Worm (Caenorhabditis elegans): ENCODE results near the gene ntp-1.

ntp-1 gene

ce11 chrIV:7747838-7748237 lies 46.8 kb downstream of the ntp-1 start, which contains the start of gene klo-1:
Gene klo-1 (minus strand): TSS chrIV:7748225.
- TF ChIP-seq nhr-27 (tag; optimal IDR thresholded peaks at IDR 0.05) (no peak), lin-35 (GFP tag; optimal IDR thresholded peaks at IDR 0.05) (no peak), gei-17 (GFP tag; optimal IDR thresholded peaks at IDR 0.05) (no peak), die-1 (tag; optimal IDR thresholded peaks at IDR 0.05) (no peak), nhr-80 (tag; optimal IDR thresholded peaks at IDR 0.05) (peak; percentile 77), B0019.2 (GFP tag; conservative IDR thresholded peaks at IDR 0.05) (no peak), F57A8.1 (GFP tag; optimal IDR thresholded peaks at IDR 0.05) (no peak)

- TF ChIP-seq F52B5.7 (tag; optimal IDR thresholded peaks at IDR 0.05) (no peak), rec-8 (tag; optimal IDR thresholded peaks at IDR 0.05) (no peak), B0035.1 (tag; optimal IDR thresholded peaks at IDR 0.05) (no peak), egl-44 (GFP tag; IDR thresholded peaks at IDR 0.05) (no peak), K12H6.12 (tag; optimal IDR thresholded peaks at IDR 0.05) (no peak), nhr-27 (tag; optimal IDR thresholded peaks at IDR 0.05) (no peak), Y53G8AR.9 (GFP tag; conservative IDR thresholded peaks at IDR 0.05) (no peak), mel-28 (tag; optimal IDR thresholded peaks at IDR 0.05; ENCODE audit: borderline replicate concordance) (no peak), attf-3 (GFP tag; conservative IDR thresholded peaks at IDR 0.05) (no peak), madf-6 (GFP tag; IDR thresholded peaks at IDR 0.05) (no peak)
These were observed 51.1 kb downstream of the ntp-1 start, which contains the start of gene npr-35 for ce11 chrIV:7743539-7743938. Gene npr-35 (plus strand): TSS chrIV:7743839.
